Worm (Caenorhabditis elegans) whole organism, dauer: Measurements from ENCODE around the gene gcy-3.

Experiments used
- unc-62 ChIP-seq: sonication (generic microtip); optimal IDR thresholded peaks from 2 replicates; lab custom pipeline; 2017; ENCODE audit warnings: missing biosample characterization, missing genetic modification reagents, missing genetic modification characterization

The gcy-3 gene

DNA sequence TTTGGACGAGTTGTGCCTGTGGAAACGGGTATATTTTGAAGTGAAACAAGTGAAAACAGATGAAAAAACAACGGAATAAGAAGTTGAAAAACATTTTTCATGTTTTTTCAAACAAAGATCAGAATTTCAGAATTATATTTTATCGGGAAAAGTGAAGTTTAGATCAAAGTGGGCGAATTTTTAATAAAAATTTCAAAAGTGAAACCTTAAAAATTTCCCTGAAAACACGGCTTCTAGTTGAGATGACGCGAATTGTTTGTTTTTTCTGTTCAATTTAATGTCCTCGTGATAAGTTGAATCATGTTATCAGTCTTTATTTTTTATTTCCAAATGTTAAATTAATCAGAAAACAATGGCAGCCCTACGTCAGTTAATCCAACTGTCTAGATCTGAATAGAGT, at the start of gene gcy-3:
Gene gcy-3, minus strand, starts transcription at position 101 of the 400 bp plus-strand sequence.
- no peak for TF ChIP-seq unc-62 (GFP tag; lab: Kevin White, UChicago)

DNA sequence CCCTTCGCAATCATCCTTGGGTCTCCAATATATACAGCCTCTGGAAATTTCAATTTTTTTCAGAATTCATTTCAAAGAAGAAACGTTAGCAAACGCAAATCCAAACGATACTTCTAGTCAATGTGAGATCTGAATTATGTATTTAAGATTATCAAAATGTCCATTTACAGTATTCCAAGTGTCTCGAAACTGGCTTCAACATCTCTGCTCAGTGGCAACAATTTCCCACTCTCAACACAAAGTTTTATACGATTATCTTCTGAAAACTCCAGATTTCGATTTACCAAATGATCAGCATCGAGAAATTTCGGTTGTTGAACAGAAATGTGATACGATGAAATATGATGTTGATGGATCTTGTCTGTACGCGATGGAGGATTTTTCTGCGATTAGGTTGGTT, 49.5 kb upstream of the gcy-3 start:
- no peak for TF ChIP-seq unc-62 (GFP tag; lab: Kevin White, UChicago)

DNA sequence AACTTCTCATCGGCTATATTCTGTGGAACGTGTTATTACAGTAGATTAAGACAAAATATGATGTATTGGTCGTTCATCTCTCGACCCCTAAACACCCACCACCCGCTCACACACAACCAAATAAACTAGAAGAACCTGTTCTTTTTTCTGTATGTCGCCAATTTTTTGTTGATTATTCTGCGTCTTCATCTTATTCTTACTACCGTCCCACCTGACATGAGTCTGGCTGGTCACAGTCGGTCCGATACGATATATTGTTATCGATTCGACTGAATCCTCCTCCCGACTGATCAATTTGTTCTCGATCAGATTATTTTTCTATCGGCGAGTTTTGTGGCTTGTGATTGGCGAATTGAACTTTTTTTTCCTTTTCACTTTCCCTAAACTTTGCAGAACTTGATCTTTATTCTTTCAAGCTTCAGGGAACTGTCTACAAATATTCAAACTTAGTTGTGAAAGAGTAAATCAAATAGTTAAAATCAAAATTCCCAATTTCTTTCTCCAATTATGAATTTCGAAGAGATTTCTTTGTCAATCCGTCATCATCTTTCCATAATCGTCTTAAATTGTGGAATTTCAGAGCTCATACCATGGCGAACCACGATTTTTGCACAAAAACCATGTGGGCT, 48.0 kb upstream of the gcy-3 start, which contains the start of gene F35H8.2:
Gene F35H8.2, plus strand, starts transcription at position 579 of the 629 bp plus-strand sequence.
- TF ChIP-seq unc-62 (GFP tag; lab: Kevin White, UChicago) = no peak

DNA sequence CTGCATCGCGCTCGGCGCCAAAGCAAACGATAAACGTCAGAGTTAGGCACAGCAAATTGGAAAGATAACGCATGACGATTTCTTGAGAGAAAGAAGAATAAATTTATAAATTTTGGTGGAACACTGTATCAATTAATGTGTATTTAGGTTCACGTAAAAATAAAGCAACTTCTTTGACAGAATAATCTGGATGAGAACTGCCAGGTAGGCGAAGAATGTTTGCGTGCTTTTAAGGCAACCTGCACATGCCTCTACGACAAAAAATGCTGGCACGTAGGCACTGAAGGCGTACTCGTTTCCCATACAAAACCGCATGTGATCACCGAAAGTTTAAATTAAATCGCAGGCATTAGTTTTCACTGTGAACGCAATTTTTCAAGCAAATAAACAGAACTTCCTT, 46.1 kb upstream of the gcy-3 start, which contains the start of gene F35H8.1:
Gene F35H8.1, minus strand, starts transcription at position 101 of the 400 bp plus-strand sequence.
- no peak for TF ChIP-seq unc-62 (GFP tag; lab: Kevin White, UChicago)

DNA sequence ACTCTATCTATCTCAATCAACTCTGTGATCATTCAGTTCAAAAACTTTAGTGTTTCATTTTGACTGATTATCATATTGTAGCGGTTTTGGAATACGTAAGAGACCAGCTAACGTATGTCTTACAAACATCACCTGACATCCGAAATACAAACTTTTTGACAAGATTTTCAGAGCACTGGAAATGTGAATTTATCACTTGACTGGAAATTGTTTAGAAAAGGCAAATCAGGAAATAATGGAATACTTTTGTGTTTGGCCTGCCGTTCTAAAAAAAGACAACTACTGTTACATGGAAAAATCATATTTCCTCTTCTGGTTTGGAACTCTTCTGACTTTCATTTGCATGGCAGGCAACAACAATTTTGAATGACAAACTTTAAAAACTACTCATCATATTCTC, 44.5 kb upstream of the gcy-3 start, which contains the start of gene F35H8.12:
Gene F35H8.12, plus strand, starts transcription at position 301 of the 400 bp plus-strand sequence.
- TF ChIP-seq unc-62 (GFP tag; lab: Kevin White, UChicago) = no peak

DNA sequence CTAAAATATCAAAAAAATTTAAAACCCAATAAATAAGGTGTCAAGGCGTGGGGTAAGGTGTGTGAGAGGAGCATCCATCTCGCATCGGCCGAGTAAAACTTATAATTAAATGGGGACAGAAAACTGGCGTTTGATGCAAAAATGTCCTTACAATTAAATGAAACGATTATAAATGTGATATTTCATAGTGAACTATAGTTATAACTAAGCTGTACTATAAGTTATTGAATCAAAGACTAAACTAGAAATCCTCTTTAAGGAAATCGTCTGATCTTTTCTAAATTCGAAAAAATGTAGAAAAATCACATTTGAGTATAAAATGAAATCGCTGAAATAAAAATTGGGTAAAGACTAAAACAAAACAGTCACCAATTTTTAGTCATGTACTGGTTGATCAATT, 43.6 kb upstream of the gcy-3 start, which contains the start of gene sra-6:
Gene sra-6, minus strand, starts transcription at position 101 of the 400 bp plus-strand sequence.
- TF ChIP-seq unc-62 (GFP tag; lab: Kevin White, UChicago) = no peak

DNA sequence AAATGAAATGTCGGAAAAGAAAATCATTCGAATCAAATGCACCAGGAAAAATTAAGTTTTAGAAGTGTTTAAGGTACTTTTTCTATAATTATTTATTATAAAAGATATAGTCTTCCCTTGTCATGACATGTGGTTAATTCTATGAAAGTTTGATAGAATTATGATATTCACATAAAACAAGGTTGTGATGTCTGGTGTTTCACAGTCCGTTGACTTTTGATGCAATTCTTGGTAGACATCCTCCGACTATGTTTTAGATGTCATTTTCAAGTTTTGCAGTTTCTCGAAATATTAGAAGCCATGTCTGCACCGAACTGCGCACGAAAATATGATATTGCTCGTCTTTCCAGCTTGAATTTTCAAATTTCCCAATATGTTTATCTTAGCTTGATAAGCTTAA, 37.3 kb upstream of the gcy-3 start, which contains the start of gene sra-7:
Gene sra-7, plus strand, starts transcription at position 301 of the 400 bp plus-strand sequence.
- TF ChIP-seq unc-62 (GFP tag; lab: Kevin White, UChicago) = no peak

DNA sequence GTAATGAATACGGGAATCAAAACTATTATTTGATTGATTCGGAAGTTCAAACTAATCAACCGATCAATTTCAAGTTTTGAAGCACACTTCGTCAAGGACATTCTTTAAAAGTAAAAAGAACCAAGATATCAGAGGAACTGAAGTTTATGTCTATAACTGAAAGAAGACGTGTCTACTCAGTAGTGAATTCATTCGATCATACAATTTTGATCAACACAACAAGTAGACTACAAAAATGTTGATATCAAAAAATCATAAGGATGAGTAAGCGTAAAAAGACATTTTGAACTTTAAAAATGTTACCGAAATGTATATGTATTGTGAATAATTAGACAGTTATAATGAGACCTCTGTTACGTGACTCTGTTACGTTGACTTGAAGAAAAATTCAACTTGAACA, 35.7 kb upstream of the gcy-3 start, which contains the start of gene sra-4:
Gene sra-4, minus strand, starts transcription at position 101 of the 400 bp plus-strand sequence.
- no peak for TF ChIP-seq unc-62 (GFP tag; lab: Kevin White, UChicago)

DNA sequence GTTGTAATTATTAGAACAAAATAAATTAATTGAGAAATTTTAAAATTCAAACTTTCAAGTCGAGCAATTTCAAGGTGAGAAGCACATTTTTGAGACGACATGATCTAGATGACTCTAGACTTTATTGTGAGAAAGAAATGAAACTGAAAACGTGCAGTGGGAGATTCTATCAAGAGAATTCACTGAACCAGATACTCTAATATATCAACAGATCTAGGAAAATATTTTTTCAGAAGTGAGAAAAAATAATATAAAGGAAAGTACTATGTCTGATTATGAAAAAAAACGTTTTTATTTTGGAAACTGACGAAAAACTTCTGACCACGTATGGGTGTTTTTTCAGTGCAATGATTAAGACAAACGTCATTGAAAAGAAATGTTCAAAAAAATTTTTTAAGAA, 33.6 kb upstream of the gcy-3 start, which contains the start of gene sra-3:
Gene sra-3, minus strand, starts transcription at position 101 of the 400 bp plus-strand sequence.
- TF ChIP-seq unc-62 (GFP tag; lab: Kevin White, UChicago) = no peak

DNA sequence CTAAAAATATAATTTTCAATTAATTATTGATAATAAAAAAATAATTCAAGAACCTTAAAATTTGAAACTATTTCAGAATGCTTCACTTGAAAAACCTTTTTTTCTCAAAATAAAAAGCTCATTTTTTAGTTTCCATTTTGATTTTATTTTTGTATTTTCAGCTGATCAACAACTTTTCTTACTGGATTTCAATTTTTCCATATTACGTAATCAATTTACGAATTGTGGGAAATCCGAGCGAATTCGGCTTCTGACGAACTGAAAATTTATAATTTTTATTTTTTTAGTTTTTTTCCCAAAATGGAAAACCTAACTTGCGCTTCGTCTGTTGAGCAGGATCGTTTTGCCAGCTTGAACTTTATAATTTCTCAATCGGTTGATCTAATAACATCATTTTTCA, 30.3 kb upstream of the gcy-3 start, which contains the start of gene sra-8:
Gene sra-8, plus strand, starts transcription at position 301 of the 400 bp plus-strand sequence.
- TF ChIP-seq unc-62 (GFP tag; lab: Kevin White, UChicago) = no peak

DNA sequence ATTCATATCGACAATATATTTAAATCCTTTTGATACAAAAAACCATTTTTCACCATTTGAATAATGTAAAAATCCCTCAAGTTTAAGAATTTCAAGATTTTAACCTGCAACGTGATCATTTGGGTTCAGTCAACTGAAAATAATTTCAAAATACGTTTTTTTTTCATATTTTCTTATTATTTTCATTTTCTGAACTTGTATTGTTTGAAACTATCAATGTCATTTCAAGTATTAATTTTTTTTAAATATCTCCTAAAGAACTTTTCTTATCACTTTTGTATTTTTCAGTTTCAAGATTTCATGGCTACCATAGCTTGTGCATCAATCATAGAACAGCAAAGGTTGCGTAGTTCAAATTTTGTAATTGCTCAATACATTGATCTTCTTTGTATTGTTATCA, 24.9 kb upstream of the gcy-3 start, which contains the start of gene sra-9:
Gene sra-9, plus strand, starts transcription at position 301 of the 400 bp plus-strand sequence.
- no peak for TF ChIP-seq unc-62 (GFP tag; lab: Kevin White, UChicago)

DNA sequence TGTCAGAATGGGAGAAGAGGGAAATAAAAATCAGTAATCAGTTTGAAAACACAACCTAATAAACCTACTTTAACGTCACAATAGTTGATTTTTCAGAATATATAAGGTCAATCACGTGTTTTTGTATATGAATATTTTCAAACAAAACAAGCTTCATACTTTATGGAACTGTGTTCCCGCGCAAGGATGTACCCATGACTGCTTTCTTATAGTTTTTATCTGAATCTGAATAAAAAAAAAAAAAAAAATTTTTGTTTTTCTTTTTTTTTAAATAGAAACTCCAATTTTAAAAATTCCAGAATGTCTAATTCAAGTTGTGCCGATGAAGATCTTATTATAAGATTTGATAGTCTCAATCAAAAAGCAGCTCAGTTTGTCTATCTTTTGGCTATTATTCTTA, 21.4 kb upstream of the gcy-3 start, which contains the start of gene sra-2:
Gene sra-2, plus strand, starts transcription at position 301 of the 400 bp plus-strand sequence.
- no peak for TF ChIP-seq unc-62 (GFP tag; lab: Kevin White, UChicago)

DNA sequence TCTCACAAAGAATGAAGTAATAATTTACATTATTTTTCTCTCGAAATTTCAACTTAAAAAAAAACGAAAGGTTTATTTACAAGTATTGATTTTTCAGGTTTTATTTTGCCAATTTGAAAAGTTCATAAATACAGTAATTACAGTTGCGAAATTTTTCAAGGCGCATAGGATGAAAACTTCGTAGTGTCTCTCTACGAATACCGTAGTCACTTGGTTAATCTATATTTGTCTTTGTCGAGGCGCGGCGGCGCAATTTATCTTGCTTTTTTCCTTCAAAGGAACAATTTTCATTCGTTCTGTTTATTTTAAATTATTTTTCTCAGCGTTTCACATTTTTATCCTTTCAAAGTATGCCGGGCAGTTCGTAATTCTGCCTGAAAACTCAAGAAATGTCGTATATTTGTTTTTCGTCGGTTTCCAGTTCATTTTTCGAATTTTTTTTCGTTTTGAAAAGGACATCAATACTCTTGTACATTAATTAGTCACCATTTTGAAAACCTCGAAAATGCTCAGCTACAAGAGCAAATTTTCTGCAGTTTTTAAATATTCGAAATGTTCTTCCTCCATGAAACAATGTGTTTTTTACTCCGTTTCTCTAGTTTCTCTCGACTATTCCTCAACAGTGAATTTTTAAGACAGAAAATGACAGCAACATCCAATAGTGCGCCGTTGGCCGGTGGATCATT, 16.6 kb upstream of the gcy-3 start, which contains the start of gene mex-6:
Gene mex-6, plus strand, starts transcription at position 636 of the 686 bp plus-strand sequence.
- TF ChIP-seq unc-62 (GFP tag; lab: Kevin White, UChicago) = no peak

DNA sequence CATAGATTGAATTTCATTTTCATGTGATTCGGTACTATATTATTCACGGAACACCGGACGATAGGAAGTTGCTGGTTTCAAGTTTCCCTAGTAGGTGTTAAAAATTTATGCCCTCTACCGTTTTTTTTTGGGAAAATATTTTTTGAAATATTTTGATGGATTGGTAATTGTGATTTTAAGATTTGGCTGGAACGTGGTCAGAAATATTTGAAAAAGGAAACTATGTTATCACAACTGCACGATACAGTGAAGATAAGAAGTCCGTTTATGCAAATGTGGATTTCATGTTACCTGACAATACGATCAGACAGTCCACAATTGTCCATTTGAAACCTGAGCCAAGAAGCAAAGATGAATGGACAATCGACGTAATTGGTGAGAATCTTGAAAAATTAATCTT, 15.9 kb upstream of the gcy-3 start, which contains the start of gene AH6.17:
Gene AH6.17, plus strand, starts transcription at position 185 of the 400 bp plus-strand sequence.
- TF ChIP-seq unc-62 (GFP tag; lab: Kevin White, UChicago) = no peak

DNA sequence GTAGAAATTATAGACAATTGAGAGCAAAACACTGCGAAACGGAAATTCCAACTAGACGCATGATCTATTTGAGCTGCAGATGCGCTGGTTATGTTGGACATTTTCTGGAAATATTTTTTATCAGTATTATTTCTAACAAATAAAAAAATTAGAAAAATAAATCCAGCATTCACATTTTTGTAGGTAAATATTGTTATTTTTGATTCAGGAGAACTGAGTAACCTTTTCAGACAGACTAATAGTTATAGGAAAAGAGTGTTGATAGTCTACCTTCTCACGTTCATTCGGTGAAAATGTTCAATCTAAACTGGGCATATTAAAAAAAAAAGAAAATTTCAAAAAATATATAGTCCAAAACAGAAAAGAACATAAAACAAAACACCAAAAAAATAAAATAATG, 14.5 kb upstream of the gcy-3 start, which contains the start of gene sra-1:
Gene sra-1, minus strand, starts transcription at position 101 of the 400 bp plus-strand sequence.
- no peak for TF ChIP-seq unc-62 (GFP tag; lab: Kevin White, UChicago)

DNA sequence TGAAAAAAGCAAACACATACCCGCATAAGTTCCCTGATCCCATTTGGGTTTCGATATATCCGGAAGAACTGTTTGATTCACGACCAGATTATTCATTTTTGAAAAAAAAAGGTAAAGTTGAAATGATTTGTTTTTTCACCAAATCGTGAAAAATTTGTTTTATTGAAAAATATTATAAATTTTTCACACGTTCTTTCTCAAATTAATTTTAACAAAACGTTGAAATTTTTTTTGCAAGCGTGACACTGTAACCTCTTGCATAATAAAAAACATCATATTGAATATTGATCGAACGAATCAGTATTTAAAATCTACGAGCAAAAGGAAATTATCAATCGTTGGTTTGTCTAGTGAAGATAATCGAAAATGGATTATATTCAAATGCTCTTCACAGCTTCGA, 11.7 kb upstream of the gcy-3 start, which contains the start of the genes sfxn-1.1 and AH6.3:
Gene sfxn-1.1, minus strand, starts transcription at position 101 of the 400 bp plus-strand sequence.
Gene AH6.3, plus strand, starts transcription at position 275 of the 400 bp plus-strand sequence.
- TF ChIP-seq unc-62 (GFP tag; lab: Kevin White, UChicago) = no peak
